Worm (Caenorhabditis elegans) whole organism, late embryonic: ENCODE data around the gene B0284.3.
A peak's percentile ranks its signal among the peaks of the same experiment; 100 is the strongest.

Experiments
- F13H6.1 ChIP-seq: sonication (generic microtip); optimal IDR thresholded peaks from 2 replicates; lab custom pipeline; 2016; ENCODE audit warnings: missing genetic modification characterization, missing compliant biosample characterization
- Y22D7AL.16 ChIP-seq: sonication (generic microtip); optimal IDR thresholded peaks from 2 replicates; lab custom pipeline; 2016; ENCODE audit warnings: missing genetic modification characterization, missing compliant biosample characterization
- ahr-1 ChIP-seq: sonication (generic microtip); optimal IDR thresholded peaks from 2 replicates; lab custom pipeline; 2016; ENCODE audit warnings: missing genetic modification characterization, missing compliant biosample characterization
- ama-1 ChIP-seq: fragments of 150-350 bp; optimal IDR thresholded peaks from 2 replicates; lab custom pipeline; 2014
- ceh-14 ChIP-seq: sonication (generic microtip); optimal IDR thresholded peaks from 2 replicates; lab custom pipeline; 2016; ENCODE audit warnings: missing genotype, missing genetic modification characterization, missing compliant biosample characterization
- ceh-2 ChIP-seq: sonication (generic microtip); optimal IDR thresholded peaks from 2 replicates; lab custom pipeline; 2016; ENCODE audit warnings: missing genotype, missing genetic modification characterization, missing compliant biosample characterization
- ceh-24 ChIP-seq: sonication (generic microtip); optimal IDR thresholded peaks from 2 replicates; lab custom pipeline; 2016; ENCODE audit warnings: mild to moderate bottlenecking, missing genetic modification characterization, missing compliant biosample characterization
- ceh-34 ChIP-seq: sonication (generic microtip); optimal IDR thresholded peaks from 2 replicates; lab custom pipeline; 2016; ENCODE audit warnings: mild to moderate bottlenecking, missing genetic modification characterization, missing compliant biosample characterization
- ceh-45 ChIP-seq: fragments of 200-800 bp; sonication (Bioruptor generic); IDR thresholded peaks from 2 replicates; pipeline ENCODE4 v1.3.6; 2022; ENCODE audit warnings: missing genetic modification reagents, missing genetic modification characterization, missing compliant biosample characterization
- ceh-6 ChIP-seq: fragments of 200-800 bp; sonication (Bioruptor generic); optimal IDR thresholded peaks from 2 replicates; lab custom pipeline; 2018; ENCODE audit warnings: mild to moderate bottlenecking, missing genetic modification characterization, missing compliant biosample characterization
- ceh-9 ChIP-seq: sonication (generic microtip); optimal IDR thresholded peaks from 2 replicates; lab custom pipeline; 2016; ENCODE audit warnings: mild to moderate bottlenecking, missing genetic modification characterization, inconsistent platforms, missing compliant biosample characterization
- che-1 ChIP-seq: sonication (generic microtip); optimal IDR thresholded peaks from 2 replicates; lab custom pipeline; 2016; ENCODE audit warnings: mild to moderate bottlenecking, missing genetic modification characterization, missing compliant biosample characterization
- dmd-4 ChIP-seq: sonication (generic microtip); optimal IDR thresholded peaks from 2 replicates; lab custom pipeline; 2016; ENCODE audit warnings: borderline replicate concordance, missing genetic modification characterization, missing compliant biosample characterization
- dve-1 ChIP-seq: sonication (generic microtip); optimal IDR thresholded peaks from 2 replicates; lab custom pipeline; 2017; ENCODE audit warnings: antibody characterized with exemption, mild to moderate bottlenecking, missing genetic modification characterization, missing compliant biosample characterization
- elt-2 ChIP-seq: sonication (generic microtip); optimal IDR thresholded peaks from 2 replicates; lab custom pipeline; 2016; ENCODE audit warnings: missing genetic modification reagents, missing genetic modification characterization, missing compliant biosample characterization
- ets-4 ChIP-seq: sonication (generic microtip); optimal IDR thresholded peaks from 2 replicates; lab custom pipeline; 2016; ENCODE audit warnings: missing genetic modification characterization, missing compliant biosample characterization
- eyg-1 ChIP-seq: sonication (generic microtip); optimal IDR thresholded peaks from 2 replicates; lab custom pipeline; 2016; ENCODE audit warnings: missing genotype, missing genetic modification characterization, missing compliant biosample characterization
- fax-1 ChIP-seq: sonication (generic microtip); optimal IDR thresholded peaks from 2 replicates; lab custom pipeline; 2016; ENCODE audit warnings: missing genotype, missing genetic modification characterization, missing compliant biosample characterization
- gmeb-2 ChIP-seq: sonication (generic microtip); optimal IDR thresholded peaks from 2 replicates; lab custom pipeline; 2016; ENCODE audit warnings: missing genetic modification characterization, inconsistent platforms, missing compliant biosample characterization
- hlh-13 ChIP-seq: fragments of 200-800 bp; sonication (Bioruptor generic); optimal IDR thresholded peaks from 2 replicates; lab custom pipeline; 2018; ENCODE audit warnings: mild to moderate bottlenecking, missing genetic modification characterization, missing compliant biosample characterization
- hlh-15 ChIP-seq: sonication (generic microtip); optimal IDR thresholded peaks from 2 replicates; lab custom pipeline; 2016; ENCODE audit warnings: missing genetic modification characterization, missing compliant biosample characterization
- hlh-30 ChIP-seq: sonication (generic microtip); optimal IDR thresholded peaks from 2 replicates; lab custom pipeline; 2017; ENCODE audit warnings: antibody characterized with exemption, missing genetic modification characterization, missing compliant biosample characterization; ENCODE audit not compliant: insufficient read depth
- lin-11 ChIP-seq: fragments of 200-800 bp; sonication (Bioruptor generic); optimal IDR thresholded peaks from 2 replicates; lab custom pipeline; 2018; ENCODE audit warnings: mild to moderate bottlenecking, missing genetic modification characterization, missing compliant biosample characterization
- nfya-1 ChIP-seq: sonication (generic microtip); optimal IDR thresholded peaks from 2 replicates; lab custom pipeline; 2017; ENCODE audit warnings: missing genetic modification characterization, mild to moderate bottlenecking, missing compliant biosample characterization, antibody characterized with exemption, moderate library complexity
- nhr-232 ChIP-seq: sonication (generic microtip); optimal IDR thresholded peaks from 2 replicates; lab custom pipeline; 2016; ENCODE audit warnings: missing genetic modification characterization, missing compliant biosample characterization
- pat-9 ChIP-seq: fragments of 200-800 bp; sonication (Bioruptor generic); optimal IDR thresholded peaks from 2 replicates; lab custom pipeline; 2018; ENCODE audit warnings: mild to moderate bottlenecking, missing genetic modification characterization, moderate library complexity, missing compliant biosample characterization
- pax-1 ChIP-seq: fragments of 150-350 bp; optimal IDR thresholded peaks from 2 replicates; lab custom pipeline; 2014; ENCODE audit warnings: missing biosample characterization, missing genetic modification characterization
- ref-2 ChIP-seq: sonication (generic microtip); optimal IDR thresholded peaks from 2 replicates; lab custom pipeline; 2016; ENCODE audit warnings: missing genetic modification characterization, missing compliant biosample characterization
- rnt-1 ChIP-seq: sonication (generic microtip); optimal IDR thresholded peaks from 2 replicates; lab custom pipeline; 2016; ENCODE audit warnings: missing genetic modification characterization, missing compliant biosample characterization
- syd-9 ChIP-seq: sonication (generic microtip); optimal IDR thresholded peaks from 2 replicates; lab custom pipeline; 2016; ENCODE audit warnings: mild to moderate bottlenecking, missing genetic modification characterization, moderate library complexity, missing compliant biosample characterization
- tbx-7 ChIP-seq: sonication (generic microtip); optimal IDR thresholded peaks from 2 replicates; lab custom pipeline; 2016; ENCODE audit warnings: missing genotype, missing genetic modification characterization, missing compliant biosample characterization
- unc-3 ChIP-seq, 2 experiments: fragments of 200-800 bp in 1 of 2; sonication (Bioruptor generic) in 1 of 2; sonication (generic microtip) in 1 of 2; conservative IDR thresholded peaks in 1 of 2; optimal IDR thresholded peaks in 1 of 2; 2 replicates each; pipeline versions ENCODE4 v1.3.6 to Lab custom; 2016 to 2022; ENCODE audit warnings: missing compliant biosample characterization in 2 of 2, missing genetic modification characterization in 2 of 2, missing genetic modification reagents in 1 of 2
- unc-42 ChIP-seq: sonication (generic microtip); optimal IDR thresholded peaks from 2 replicates; lab custom pipeline; 2016; ENCODE audit warnings: missing genotype, missing genetic modification characterization, missing compliant biosample characterization
- zip-5 ChIP-seq: sonication (generic microtip); optimal IDR thresholded peaks from 2 replicates; lab custom pipeline; 2016; ENCODE audit warnings: missing genetic modification characterization, missing compliant biosample characterization
- ztf-16 ChIP-seq: sonication (generic microtip); optimal IDR thresholded peaks from 2 replicates; lab custom pipeline; 2017; ENCODE audit warnings: missing genetic modification characterization, missing compliant biosample characterization

The B0284.3 gene

DNA sequence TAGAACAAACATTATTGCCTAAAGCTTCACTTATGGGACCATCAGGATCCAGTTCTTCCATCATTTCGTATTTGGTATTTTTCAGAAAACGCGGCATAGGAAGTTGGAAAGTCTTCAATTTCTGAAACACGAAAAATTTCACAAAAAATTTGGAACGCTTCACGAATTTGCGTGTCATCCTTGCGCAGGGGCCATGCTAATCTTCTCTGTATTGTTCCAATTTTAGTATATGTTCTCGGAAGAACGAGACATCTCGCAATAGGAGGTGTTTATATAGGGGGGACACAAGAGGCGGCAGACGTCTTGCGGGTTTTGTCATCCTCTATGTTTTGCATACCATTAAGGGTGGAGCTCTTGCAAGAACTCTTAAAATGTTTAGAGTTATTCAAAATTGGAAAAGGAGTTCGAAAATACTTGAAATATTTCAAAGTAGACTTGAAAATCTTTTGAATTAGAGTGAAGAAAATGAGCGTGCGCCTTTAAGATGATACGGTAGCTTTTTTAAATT, 47.1 kb upstream of the B0284.3 start (continued):
- peak; percentile 14 for TF ChIP-seq lin-11 (tag; lab: Kevin White, UChicago)
- TF ChIP-seq fax-1 (tag; lab: Kevin White, UChicago), result peak; percentile 5
- peak; percentile 44 for TF ChIP-seq ref-2 (tag; lab: Kevin White, UChicago)
- TF ChIP-seq nhr-232 (tag; lab: Kevin White, UChicago), result peak; percentile 53
- peak; percentile 80 for TF ChIP-seq unc-3 (GFP tag; conservative IDR thresholded peaks at IDR 0.05; lab: Robert Waterston, UW)
- peak; percentile 17 for TF ChIP-seq unc-3 (tag; optimal IDR thresholded peaks at IDR 0.05; lab: Kevin White, UChicago)
- TF ChIP-seq ceh-14 (tag; lab: Kevin White, UChicago), result peak; percentile 43

DNA sequence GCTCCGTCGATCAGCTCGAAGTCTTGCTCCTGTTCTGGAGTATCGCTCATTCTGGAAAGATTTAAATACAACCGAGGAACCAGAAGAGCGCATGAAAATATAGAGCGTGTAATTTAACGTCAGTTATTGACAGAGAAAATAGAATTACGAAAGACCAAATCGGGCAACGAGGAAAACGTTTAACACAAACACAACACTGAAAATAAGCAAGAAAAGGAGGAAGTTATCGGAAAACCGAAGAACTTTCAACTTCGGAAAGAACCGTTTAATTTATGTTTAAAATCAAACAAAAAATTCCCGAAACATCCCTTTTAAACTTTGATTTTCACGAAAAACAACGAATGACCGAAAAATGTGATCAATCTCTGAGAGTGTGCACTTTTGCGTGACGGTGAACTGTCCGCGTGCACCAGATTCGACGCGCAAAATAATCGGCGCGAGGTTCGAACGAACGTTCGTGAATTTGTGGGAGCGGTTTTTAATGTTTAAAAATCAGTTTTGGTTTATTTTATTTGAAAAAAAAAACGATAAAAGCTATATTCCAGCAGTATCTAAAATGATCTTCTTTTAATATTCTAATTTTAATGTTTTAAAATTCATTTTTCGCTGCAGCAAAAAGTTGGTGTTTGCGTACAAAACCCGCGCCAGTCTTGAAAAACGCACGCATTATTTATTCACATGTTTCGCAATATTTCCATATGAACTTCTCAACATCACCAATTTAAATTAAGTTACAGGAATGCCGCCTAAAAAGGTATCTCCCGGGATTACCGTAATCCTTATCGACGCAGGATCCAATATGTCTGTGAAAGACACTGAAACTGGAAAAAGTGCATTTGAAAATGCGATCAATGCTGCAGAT, 39.7 kb upstream of the B0284.3 start, which contains the start of the genes R07E5.7 and cku-80:
Gene R07E5.7 (minus strand): TSS at position 51 of the 862 bp plus-strand sequence.
Gene cku-80 (plus strand): TSS at position 732 of the 862 bp plus-strand sequence.
- no peak for TF ChIP-seq Y22D7AL.16 (tag; lab: Kevin White, UChicago)
- TF ChIP-seq elt-2, result peak; percentile 39
- TF ChIP-seq ceh-2 (tag; lab: Kevin White, UChicago), result no peak
- peak; percentile 53 for TF ChIP-seq nfya-1 (tag; lab: Kevin White, UChicago)
- TF ChIP-seq ceh-34 (tag; lab: Kevin White, UChicago), result peak; percentile 20
- no peak for TF ChIP-seq hlh-15 (tag; lab: Kevin White, UChicago)
- peak; percentile 64 for TF ChIP-seq hlh-30 (tag; lab: Kevin White, UChicago)
- TF ChIP-seq dve-1, result no peak
- TF ChIP-seq ceh-9 (tag; lab: Kevin White, UChicago), result no peak
- TF ChIP-seq unc-3 (GFP tag; conservative IDR thresholded peaks at IDR 0.05; lab: Robert Waterston, UW), result no peak
- TF ChIP-seq unc-3 (tag; optimal IDR thresholded peaks at IDR 0.05; lab: Kevin White, UChicago), result no peak
- peak; percentile 12 for TF ChIP-seq pat-9 (tag; lab: Kevin White, UChicago)
- peak; percentile 17 for TF ChIP-seq unc-42 (tag; lab: Kevin White, UChicago)
- no peak for TF ChIP-seq ceh-45 (GFP tag; lab: Robert Waterston, UW)
- TF ChIP-seq nhr-232 (tag; lab: Kevin White, UChicago), result no peak
- no peak for TF ChIP-seq che-1 (tag; lab: Kevin White, UChicago)
- TF ChIP-seq, all 69 proteins: peak for 6

DNA sequence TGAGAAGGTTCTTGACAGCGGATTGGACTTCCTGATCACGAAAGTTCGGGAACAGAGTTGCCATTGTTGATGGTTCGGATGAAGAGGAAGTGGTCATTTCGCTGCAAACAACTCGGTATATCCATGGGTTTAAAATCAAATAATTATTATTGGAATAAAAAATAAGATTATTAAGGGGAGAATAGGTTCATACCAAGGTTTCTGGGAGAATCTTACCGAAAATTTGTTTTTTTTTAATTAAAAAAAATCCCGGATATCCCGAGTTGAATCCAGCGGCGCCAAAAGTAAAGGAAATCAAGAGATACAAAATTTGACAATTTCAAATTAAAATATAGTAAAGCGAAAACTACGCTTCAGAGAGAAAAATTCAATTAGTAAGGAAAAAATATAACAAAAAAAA, 38.3 kb upstream of the B0284.3 start, which contains the start of the genes R07E5.19 and pdcd-2:
Gene R07E5.19 (minus strand): TSS at position 101 of the 400 bp plus-strand sequence.
Gene pdcd-2 (minus strand): TSS at position 102 of the 400 bp plus-strand sequence.
- TF ChIP-seq gmeb-2 (tag; lab: Kevin White, UChicago) (no peak), ztf-16 (tag; lab: Kevin White, UChicago) (no peak), syd-9 (tag; lab: Kevin White, UChicago) (no peak), ceh-6 (GFP tag; lab: Kevin White, UChicago) (no peak), ceh-24 (no peak), dmd-4 (no peak), rnt-1 (tag; lab: Kevin White, UChicago) (no peak), eyg-1 (no peak), F13H6.1 (tag; lab: Kevin White, UChicago) (no peak), ceh-45 (GFP tag; lab: Robert Waterston, UW) (no peak), hlh-13 (no peak), che-1 (tag; lab: Kevin White, UChicago) (no peak), zip-5 (tag; lab: Kevin White, UChicago) (no peak), tbx-7 (tag; lab: Kevin White, UChicago) (no peak), ama-1 (lab: Kevin White, UChicago) (no peak)

DNA sequence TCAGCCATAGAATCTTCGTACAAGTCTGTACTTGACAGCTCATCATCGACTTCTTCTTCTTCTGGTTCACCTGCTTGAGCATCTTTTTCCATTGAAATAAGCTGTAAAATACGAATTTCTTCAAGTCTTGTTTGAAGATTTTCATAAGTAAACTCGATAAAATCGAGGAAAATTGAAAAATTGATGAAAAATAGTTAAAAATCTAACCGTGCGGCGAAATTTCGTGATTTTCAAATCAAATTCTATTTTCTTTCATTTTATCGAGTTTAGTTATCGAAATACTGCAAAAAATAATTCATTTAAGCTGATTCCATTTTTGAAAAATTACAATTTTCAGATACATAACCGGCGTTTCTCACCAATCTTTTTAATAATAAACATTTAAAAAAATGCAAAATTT, 35.5 kb upstream of the B0284.3 start, which contains the start of gene R07E5.11:
Gene R07E5.11 (minus strand): TSS at position 101 of the 400 bp plus-strand sequence.
- TF ChIP-seq Y22D7AL.16 (tag; lab: Kevin White, UChicago) (no peak), ets-4 (tag; lab: Kevin White, UChicago) (no peak), pax-1 (no peak), ahr-1 (tag; lab: Kevin White, UChicago) (no peak), gmeb-2 (tag; lab: Kevin White, UChicago) (no peak), ceh-24 (no peak)
